Fruit fly (Drosophila melanogaster) whole organism, embryonic: ENCODE data around the gene CG10333.
A peak's percentile ranks its signal among the peaks of the same experiment; 100 is the strongest.

Experiments
- Atf3 ChIP-seq: fragments of 200-800 bp; sonication (Bioruptor generic); optimal IDR thresholded peaks from 3 replicates; lab custom pipeline; 2016; ENCODE audit warnings: missing biosample characterization, missing genetic modification characterization
- B-H2 ChIP-seq: fragments of 200-800 bp; sonication (Bioruptor generic); optimal IDR thresholded peaks from 2 replicates; lab custom pipeline; 2018; ENCODE audit warnings: missing biosample characterization, mild to moderate bottlenecking, missing genetic modification characterization
- CG10147 ChIP-seq: fragments of 200-800 bp; sonication (Bioruptor generic); optimal IDR thresholded peaks from 2 replicates; lab custom pipeline; 2019; ENCODE audit warnings: missing biosample characterization, mild to moderate bottlenecking, missing genetic modification characterization, moderate library complexity
- CG10267 ChIP-seq: fragments of 200-800 bp; sonication (Bioruptor generic); optimal IDR thresholded peaks from 2 replicates; lab custom pipeline; 2018; ENCODE audit warnings: missing biosample characterization, mild to moderate bottlenecking, missing genetic modification characterization, moderate library complexity
- CG10274 ChIP-seq: fragments of 200-800 bp; sonication (Bioruptor generic); optimal IDR thresholded peaks from 3 replicates; lab custom pipeline; 2017; ENCODE audit warnings: missing biosample characterization, mild to moderate bottlenecking, missing genetic modification characterization
- CG10654 ChIP-seq: fragments of 200-800 bp; sonication (Bioruptor generic); optimal IDR thresholded peaks from 2 replicates; lab custom pipeline; 2016; ENCODE audit warnings: missing biosample characterization, missing genetic modification characterization
- CG12299 ChIP-seq: fragments of 200-800 bp; sonication (Bioruptor generic); optimal IDR thresholded peaks from 2 replicates; lab custom pipeline; 2018; ENCODE audit warnings: missing biosample characterization, mild to moderate bottlenecking, missing genetic modification characterization
- CG13624 ChIP-seq: fragments of 200-800 bp; sonication (Bioruptor generic); optimal IDR thresholded peaks from 2 replicates; lab custom pipeline; 2016; ENCODE audit warnings: missing biosample characterization, missing genetic modification characterization
- CG15073 ChIP-seq: fragments of 200-800 bp; sonication (Bioruptor generic); optimal IDR thresholded peaks from 2 replicates; lab custom pipeline; 2016; ENCODE audit warnings: missing biosample characterization, missing genetic modification characterization
- CG1529 ChIP-seq: fragments of 200-800 bp; sonication (Bioruptor generic); optimal IDR thresholded peaks from 3 replicates; lab custom pipeline; 2018; ENCODE audit warnings: missing biosample characterization, missing genetic modification characterization
- CG17361 ChIP-seq: fragments of 200-800 bp; sonication (Bioruptor generic); IDR thresholded peaks from 3 replicates; pipeline ENCODE4 v1.3.6; 2022; ENCODE audit warnings: missing biosample characterization, missing genetic modification characterization
- CG1792 ChIP-seq: fragments of 200-800 bp; sonication (Bioruptor generic); optimal IDR thresholded peaks from 2 replicates; lab custom pipeline; 2016; ENCODE audit warnings: missing biosample characterization, missing genetic modification characterization
- CG31224 ChIP-seq: fragments of 200-800 bp; sonication (Bioruptor generic); IDR thresholded peaks from 2 replicates; pipeline ENCODE4 v1.3.6; 2022; ENCODE audit warnings: missing biosample characterization, missing genetic modification characterization
- CG4404 ChIP-seq: fragments of 200-800 bp; sonication (Bioruptor generic); IDR thresholded peaks from 2 replicates; pipeline ENCODE4 v1.3.6; 2022; ENCODE audit warnings: missing biosample characterization, missing genetic modification characterization
- CG6689 ChIP-seq: fragments of 200-800 bp; sonication (Bioruptor generic); IDR thresholded peaks from 2 replicates; pipeline ENCODE4 v1.3.6; 2022; ENCODE audit warnings: missing biosample characterization, missing genetic modification characterization
- CG7745 ChIP-seq: fragments of 200-800 bp; sonication (Bioruptor generic); optimal IDR thresholded peaks from 2 replicates; lab custom pipeline; 2018; ENCODE audit warnings: missing biosample characterization, mild to moderate bottlenecking, missing genetic modification characterization, moderate library complexity
- CG7839 ChIP-seq: fragments of 200-800 bp; sonication (Bioruptor generic); optimal IDR thresholded peaks from 3 replicates; lab custom pipeline; 2018; ENCODE audit warnings: missing biosample characterization, mild to moderate bottlenecking, missing genetic modification characterization, moderate library complexity
- CG7928 ChIP-seq: fragments of 200-800 bp; sonication (Bioruptor generic); optimal IDR thresholded peaks from 2 replicates; lab custom pipeline; 2017; ENCODE audit warnings: missing biosample characterization, mild to moderate bottlenecking, missing genetic modification characterization
- CG8089 ChIP-seq: fragments of 200-800 bp; sonication (Bioruptor generic); optimal IDR thresholded peaks from 3 replicates; lab custom pipeline; 2016; ENCODE audit warnings: missing biosample characterization, missing genetic modification characterization
- CG8765 ChIP-seq: fragments of 200-800 bp; sonication (Bioruptor generic); IDR thresholded peaks from 2 replicates; pipeline ENCODE4 v1.3.6; 2022; ENCODE audit warnings: missing biosample characterization, missing genetic modification characterization
- Eip74EF ChIP-seq, 2 experiments: fragments of 200-800 bp in 1 of 2; fragments of >200 bp in 1 of 2; sonication (Bioruptor generic) in 1 of 2; optimal IDR thresholded peaks; 2 replicates each; lab custom pipeline; 2017 to 2019; ENCODE audit warnings: missing biosample characterization in 2 of 2, missing genetic modification characterization in 2 of 2, mild to moderate bottlenecking in 1 of 2, moderate library complexity in 1 of 2
- Ets97D ChIP-seq: fragments of 200-800 bp; sonication (Bioruptor generic); optimal IDR thresholded peaks from 3 replicates; lab custom pipeline; 2016; ENCODE audit warnings: missing biosample characterization, missing genetic modification characterization
- Fer2 ChIP-seq: fragments of 200-800 bp; sonication (Bioruptor generic); optimal IDR thresholded peaks from 2 replicates; lab custom pipeline; 2018; ENCODE audit warnings: missing biosample characterization, mild to moderate bottlenecking, missing genetic modification characterization, moderate library complexity
- Fer3 ChIP-seq: fragments of 200-800 bp; sonication (Bioruptor generic); optimal IDR thresholded peaks from 2 replicates; lab custom pipeline; 2018; ENCODE audit warnings: missing biosample characterization, mild to moderate bottlenecking, missing genetic modification characterization, moderate library complexity
- Hand ChIP-seq: fragments of 200-800 bp; sonication (Bioruptor generic); optimal IDR thresholded peaks from 2 replicates; lab custom pipeline; 2017; ENCODE audit warnings: mild to moderate bottlenecking, missing biosample characterization, missing genetic modification reagents, missing genetic modification characterization
- MBD-R2 ChIP-seq: fragments of 200-800 bp; sonication (Bioruptor generic); IDR thresholded peaks from 2 replicates; pipeline ENCODE4 v1.3.6; 2022; ENCODE audit warnings: missing biosample characterization, missing genetic modification characterization
- NC2β ChIP-seq: fragments of 200-800 bp; sonication (Bioruptor generic); optimal IDR thresholded peaks from 2 replicates; lab custom pipeline; 2016; ENCODE audit warnings: missing biosample characterization, missing genetic modification characterization
- NK7.1 ChIP-seq: fragments of 200-800 bp; sonication (Bioruptor generic); optimal IDR thresholded peaks from 3 replicates; lab custom pipeline; 2016; ENCODE audit warnings: missing biosample characterization, missing genetic modification characterization
- Oli ChIP-seq: fragments of 200-800 bp; sonication (Bioruptor generic); optimal IDR thresholded peaks from 2 replicates; lab custom pipeline; 2018; ENCODE audit warnings: missing biosample characterization, mild to moderate bottlenecking, missing genetic modification characterization, moderate library complexity
- Optix ChIP-seq: fragments of 200-800 bp; sonication (Bioruptor generic); IDR thresholded peaks from 3 replicates; pipeline ENCODE4 v1.3.6; 2022; ENCODE audit warnings: missing biosample characterization, missing genetic modification characterization
- Sin3A ChIP-seq: fragments of >200 bp; optimal IDR thresholded peaks from 2 replicates; lab custom pipeline; 2018
- Taf1 ChIP-seq: fragments of 200-800 bp; sonication (Bioruptor generic); IDR thresholded peaks from 2 replicates; pipeline ENCODE4 v1.3.6; 2022; ENCODE audit warnings: missing biosample characterization, missing genetic modification characterization
- ap ChIP-seq: fragments of 200-800 bp; sonication (Bioruptor generic); IDR thresholded peaks from 2 replicates; pipeline ENCODE4 v1.3.6; 2022; ENCODE audit warnings: missing biosample characterization, missing genetic modification characterization
- bab2 ChIP-seq: fragments of 200-800 bp; sonication (Bioruptor generic); optimal IDR thresholded peaks from 2 replicates; lab custom pipeline; 2016; ENCODE audit warnings: missing biosample characterization, missing genetic modification characterization
- ci ChIP-seq: fragments of 200-800 bp; sonication (Bioruptor generic); IDR thresholded peaks from 3 replicates; pipeline ENCODE4 v1.3.6; 2022; ENCODE audit warnings: missing biosample characterization, missing genetic modification characterization
- da ChIP-seq: fragments of 200-800 bp; sonication (Bioruptor generic); optimal IDR thresholded peaks from 2 replicates; lab custom pipeline; 2016; ENCODE audit warnings: missing biosample characterization, missing genetic modification characterization
- dan ChIP-seq: fragments of 200-800 bp; sonication (Bioruptor generic); IDR thresholded peaks from 2 replicates; pipeline ENCODE4 v1.3.6; 2022; ENCODE audit warnings: missing biosample characterization, missing genetic modification characterization
- dimm ChIP-seq: fragments of 200-800 bp; sonication (Bioruptor generic); IDR thresholded peaks from 2 replicates; pipeline ENCODE4 v1.3.6; 2022; ENCODE audit warnings: missing biosample characterization, missing genetic modification characterization
- fd64A ChIP-seq: fragments of 200-800 bp; sonication (Bioruptor generic); optimal IDR thresholded peaks from 3 replicates; lab custom pipeline; 2018; ENCODE audit warnings: missing biosample characterization, mild to moderate bottlenecking, missing genetic modification characterization
- ftz-f1 ChIP-seq: fragments of 200-800 bp; sonication (Bioruptor generic); optimal IDR thresholded peaks from 2 replicates; lab custom pipeline; 2016; ENCODE audit warnings: missing biosample characterization, missing genetic modification characterization
- gce ChIP-seq: fragments of 200-800 bp; sonication (Bioruptor generic); IDR thresholded peaks from 3 replicates; pipeline ENCODE4 v1.3.6; 2022; ENCODE audit warnings: missing biosample characterization, missing genetic modification characterization
- gcm2 ChIP-seq: fragments of 200-800 bp; sonication (Bioruptor generic); optimal IDR thresholded peaks from 2 replicates; lab custom pipeline; 2016; ENCODE audit warnings: missing biosample characterization, missing genetic modification characterization
- grau ChIP-seq: fragments of 200-800 bp; optimal IDR thresholded peaks from 3 replicates; lab custom pipeline; 2019; ENCODE audit warnings: missing biosample characterization, mild to moderate bottlenecking, missing genetic modification characterization, moderate library complexity
- hbn ChIP-seq: fragments of 200-800 bp; sonication (Bioruptor generic); IDR thresholded peaks from 2 replicates; pipeline ENCODE4 v1.3.6; 2022; ENCODE audit warnings: missing biosample characterization, missing genetic modification characterization; ENCODE audit not compliant: partially characterized antibody
- kah ChIP-seq: fragments of 200-800 bp; sonication (Bioruptor generic); optimal IDR thresholded peaks from 2 replicates; lab custom pipeline; 2018; ENCODE audit warnings: missing biosample characterization, mild to moderate bottlenecking, missing genetic modification characterization
- maf-S ChIP-seq: fragments of 200-800 bp; sonication (Bioruptor generic); optimal IDR thresholded peaks from 2 replicates; lab custom pipeline; 2016; ENCODE audit warnings: missing biosample characterization, missing genetic modification characterization
- odd ChIP-seq: fragments of 200-800 bp; sonication (Bioruptor generic); optimal IDR thresholded peaks from 2 replicates; lab custom pipeline; 2017; ENCODE audit warnings: missing biosample characterization, mild to moderate bottlenecking, missing genetic modification characterization
- psq ChIP-seq: fragments of 200-800 bp; sonication (Bioruptor generic); optimal IDR thresholded peaks from 2 replicates; lab custom pipeline; 2017; ENCODE audit warnings: missing biosample characterization, missing genetic modification characterization
- shn ChIP-seq: fragments of 200-800 bp; sonication (Bioruptor generic); optimal IDR thresholded peaks from 3 replicates; lab custom pipeline; 2016; ENCODE audit warnings: missing biosample characterization, missing genetic modification characterization
- sob ChIP-seq: fragments of 200-800 bp; sonication (Bioruptor generic); IDR thresholded peaks from 2 replicates; pipeline ENCODE4 v1.3.6; 2022; ENCODE audit warnings: missing biosample characterization, missing genetic modification characterization
- twi ChIP-seq: fragments of 200-800 bp; optimal IDR thresholded peaks from 2 replicates; lab custom pipeline; 2019; ENCODE audit warnings: missing biosample characterization, mild to moderate bottlenecking, missing genetic modification characterization, moderate library complexity
- yki ChIP-seq: fragments of >200 bp; optimal IDR thresholded peaks from 3 replicates; lab custom pipeline; 2018
- zfh2 ChIP-seq: fragments of 200-800 bp; sonication (Bioruptor generic); optimal IDR thresholded peaks from 2 replicates; lab custom pipeline; 2016; ENCODE audit warnings: missing biosample characterization, missing genetic modification characterization

The CG10333 gene

dm6 chr2L:18567563-18567962, 39.1 kb upstream of the CG10333 start (continued):
- TF ChIP-seq ftz-f1 (GFP tag; lab: Kevin White, UChicago) (no peak), MBD-R2 (GFP tag; lab: Robert Waterston, UW) (0 out of 2 replicates have a peak, but pooled peaks have one; percentile 23), yki (no peak), B-H2 (GFP tag; lab: Kevin White, UChicago) (peak; percentile 48), CG13624 (GFP tag; lab: Kevin White, UChicago) (peak; percentile 42), CG10267 (no peak), bab2 (GFP tag; lab: Kevin White, UChicago) (peak; percentile 61), fd64A (GFP tag; lab: Kevin White, UChicago) (no peak), maf-S (GFP tag; lab: Kevin White, UChicago) (peak; percentile 49), grau (no peak), Ets97D (GFP tag; lab: Kevin White, UChicago) (no peak), Fer3 (peak; percentile 41), CG17361 (GFP tag; lab: Robert Waterston, UW) (no peak), twi (tag; lab: Kevin White, UChicago) (no peak), Optix (GFP tag; lab: Robert Waterston, UW) (no peak), Sin3A (no peak), gcm2 (no peak), odd (GFP tag; lab: Kevin White, UChicago) (peak; percentile 32), kah (GFP tag; lab: Kevin White, UChicago) (no peak), sob (GFP tag; lab: Robert Waterston, UW) (peak; percentile 70; the same call in 1 of the 2 replicates), NK7.1 (GFP tag; lab: Kevin White, UChicago) (no peak), Taf1 (GFP tag; lab: Robert Waterston, UW) (no peak), zfh2 (peak; percentile 45), CG10274 (GFP tag; lab: Kevin White, UChicago) (no peak), CG7839 (tag; lab: Kevin White, UChicago) (peak; percentile 14), Oli (tag; lab: Kevin White, UChicago) (no peak), NC2β (no peak), Atf3 (GFP tag; lab: Kevin White, UChicago) (no peak), CG8765 (GFP tag; lab: Robert Waterston, UW) (no peak), CG7928 (no peak), Eip74EF (GFP tag; optimal IDR thresholded peaks at IDR 0.05; lab: Kevin White, UChicago) (no peak), psq (no peak), CG12299 (tag; lab: Kevin White, UChicago) (no peak), ci (peak; percentile 48; the same call in 1 of the 3 replicates), CG1792 (GFP tag; lab: Kevin White, UChicago) (peak; percentile 48), da (GFP tag; lab: Kevin White, UChicago) (peak; percentile 55), ap (GFP tag; lab: Robert Waterston, UW) (no peak), CG15073 (GFP tag; lab: Kevin White, UChicago) (no peak), CG4404 (GFP tag; lab: Robert Waterston, UW) (no peak), gce (GFP tag; lab: Robert Waterston, UW) (peak; percentile 15; the same call in 1 of the 3 replicates), Fer2 (tag; lab: Kevin White, UChicago) (peak; percentile 8), Hand (GFP tag; lab: Kevin White, UChicago) (no peak), dan (GFP tag; lab: Robert Waterston, UW) (no peak), hbn (GFP tag; lab: Robert Waterston, UW) (no peak), CG10147 (peak; percentile 15), shn (GFP tag; lab: Kevin White, UChicago) (no peak), CG8089 (GFP tag; lab: Kevin White, UChicago) (peak; percentile 20), CG31224 (GFP tag; lab: Robert Waterston, UW) (0 out of 2 replicates have a peak, but pooled peaks have one; percentile 24), CG6689 (GFP tag; lab: Robert Waterston, UW) (no peak), CG7745 (no peak), CG10654 (GFP tag; lab: Kevin White, UChicago) (peak; percentile 12), dimm (GFP tag; lab: Robert Waterston, UW) (no peak), CG1529 (no peak)
